Fruit fly (Drosophila melanogaster) whole organism: Measurements from ENCODE around the gene Pmm2.

Source experiments
- CG8478 ChIP-seq: fragments of >200 bp; optimal IDR thresholded peaks from 2 replicates; lab custom pipeline; 2018; ENCODE audit warnings: inconsistent platforms
- Dll ChIP-seq: fragments of >200 bp; optimal IDR thresholded peaks from 2 replicates; lab custom pipeline; 2017
- EcR ChIP-seq, 2 experiments: fragments of >200 bp; optimal IDR thresholded peaks; 2 replicates each; lab custom pipeline; 2017; ENCODE audit warnings: missing biosample characterization in 2 of 2, missing genetic modification characterization in 2 of 2, missing genetic modification reagents in 2 of 2
- pan ChIP-seq: fragments of >200 bp; optimal IDR thresholded peaks from 2 replicates; lab custom pipeline; 2017
- psq ChIP-seq: fragments of >200 bp; optimal IDR thresholded peaks from 2 replicates; lab custom pipeline; 2017
- usp ChIP-seq: fragments of >200 bp; optimal IDR thresholded peaks from 2 replicates; lab custom pipeline; 2017; ENCODE audit warnings: missing biosample characterization, missing genetic modification characterization, mixed read lengths

DNA sequence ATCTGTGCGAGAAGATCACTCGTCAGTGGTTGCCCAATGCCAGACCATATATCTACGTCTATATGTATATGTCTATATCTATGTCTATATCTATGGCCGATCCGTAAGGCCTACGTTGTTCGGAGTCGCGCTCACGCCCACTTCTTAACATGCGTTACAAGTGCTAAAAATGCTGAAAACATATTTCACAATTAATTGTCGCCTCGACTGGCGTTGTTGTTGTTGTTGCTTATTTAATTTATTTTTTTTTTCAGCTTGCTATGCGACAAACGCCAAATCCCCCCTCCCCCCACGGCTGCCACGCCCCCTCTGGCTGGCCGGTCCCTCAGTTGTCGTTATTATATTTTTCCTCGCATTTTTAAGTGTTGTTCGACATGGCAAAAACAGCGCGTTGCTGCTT, 29.9 kb downstream of the Pmm2 start:
- TF ChIP-seq pan (lab: Kevin White, UChicago) (no peak), psq (no peak), EcR (GFP tag; optimal IDR thresholded peaks at IDR 0.05; lab: Kevin White, UChicago) (no peak), CG8478 (lab: Kevin White, UChicago) (no peak), usp (GFP tag; lab: Kevin White, UChicago) (no peak), Dll (lab: Kevin White, UChicago) (no peak)
